Worm (Caenorhabditis elegans) whole organism, L1 larva: ENCODE data around the gene nspb-5.
"Not testable (repeated sequence)": the region's sequence is repeated elsewhere in the genome, so short reads cannot be mapped to it uniquely, and the experiment has no call there.

ENCODE experiments used
- C04F5.9 ChIP-seq: sonication (generic microtip); optimal IDR thresholded peaks from 2 replicates; lab custom pipeline; 2016; ENCODE audit warnings: missing genetic modification characterization, missing compliant biosample characterization
- ama-1 ChIP-seq: fragments of 150-350 bp; optimal IDR thresholded peaks from 2 replicates; lab custom pipeline; 2014
- elt-3 ChIP-seq, 6 experiments: fragments of 150-350 bp in 1 of 6; sonication (generic microtip); optimal IDR thresholded peaks; 2 replicates each; lab custom pipeline; 2017 to 2018; ENCODE audit warnings: missing biosample characterization in 6 of 6, missing genetic modification characterization in 6 of 6, inconsistent platforms in 1 of 6
- fos-1 ChIP-seq: fragments of 150-350 bp; optimal IDR thresholded peaks from 2 replicates; lab custom pipeline; 2014; ENCODE audit warnings: missing biosample characterization, missing genetic modification characterization
- mdl-1 ChIP-seq, 2 experiments: fragments of 150-350 bp; optimal IDR thresholded peaks; 2 replicates each; lab custom pipeline; 2014 to 2017; ENCODE audit warnings: missing biosample characterization in 2 of 2, missing genetic modification characterization in 2 of 2, inconsistent platforms in 1 of 2
- mep-1 ChIP-seq: fragments of 150-350 bp; optimal IDR thresholded peaks from 2 replicates; lab custom pipeline; 2014; ENCODE audit warnings: missing biosample characterization, missing genetic modification characterization
- nhr-11 ChIP-seq: fragments of 150-350 bp; optimal IDR thresholded peaks from 2 replicates; lab custom pipeline; 2014; ENCODE audit warnings: missing biosample characterization, missing genetic modification characterization
- nhr-237 ChIP-seq: fragments of 150-350 bp; optimal IDR thresholded peaks from 2 replicates; lab custom pipeline; 2014; ENCODE audit warnings: missing biosample characterization, missing genetic modification characterization
- rnt-1 ChIP-seq: sonication (generic microtip); optimal IDR thresholded peaks from 2 replicates; lab custom pipeline; 2016; ENCODE audit warnings: mild to moderate bottlenecking, missing genetic modification characterization, moderate library complexity, missing compliant biosample characterization
- sox-4 ChIP-seq: sonication (generic microtip); optimal IDR thresholded peaks from 2 replicates; lab custom pipeline; 2016; ENCODE audit warnings: missing genetic modification characterization, missing compliant biosample characterization
- ztf-11 ChIP-seq, 2 experiments: sonication (generic microtip); optimal IDR thresholded peaks; 2 replicates each; lab custom pipeline; 2016 to 2017; ENCODE audit warnings: missing genetic modification characterization in 2 of 2, missing biosample characterization in 1 of 2, missing compliant biosample characterization in 1 of 2

DNA sequence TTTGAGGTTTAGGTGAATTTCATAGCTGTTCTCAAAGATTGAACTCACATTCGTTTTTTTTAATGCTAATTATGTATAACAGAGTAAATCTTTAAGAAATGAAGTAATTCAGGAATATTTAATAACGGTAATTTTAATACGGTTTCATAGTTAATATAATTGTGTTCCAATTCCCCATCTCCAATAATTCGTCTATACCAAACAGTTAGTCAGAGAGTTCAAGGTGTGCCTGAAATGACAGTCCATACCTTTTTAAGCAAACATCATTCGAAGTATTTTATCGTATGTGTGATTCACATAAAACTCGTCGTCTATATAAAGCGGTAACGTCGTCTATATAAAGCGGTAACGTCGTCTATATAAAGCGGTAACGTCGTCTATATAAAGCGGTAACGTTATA, at the start of gene nspb-5:
- not testable (repeated sequence) for TF ChIP-seq nhr-237; ama-1; C04F5.9 (tag; lab: Kevin White, UChicago); mep-1 (tag; lab: Kevin White, UChicago); ztf-11 (tag; optimal IDR thresholded peaks at IDR 0.05; lab: Kevin White, UChicago); rnt-1 (tag; lab: Kevin White, UChicago); nhr-11 (tag; lab: Kevin White, UChicago); sox-4 (tag; lab: Kevin White, UChicago); fos-1 (tag; lab: Kevin White, UChicago); mdl-1 (tag; optimal IDR thresholded peaks at IDR 0.05; lab: Kevin White, UChicago); elt-3 (tag; optimal IDR thresholded peaks at IDR 0.05; lab: Kevin White, UChicago)
